Fruit fly (Drosophila melanogaster) whole organism: ENCODE measurements around the gene CG42487.
"Not testable (repeated sequence)": the region's sequence is repeated elsewhere in the genome, so short reads cannot be mapped to it uniquely, and the experiment has no call there.

Experiments
- Dll ChIP-seq: fragments of >200 bp; optimal IDR thresholded peaks from 2 replicates; lab custom pipeline; 2017
- EcR ChIP-seq, 2 experiments: fragments of >200 bp; optimal IDR thresholded peaks; 2 replicates each; lab custom pipeline; 2017; ENCODE audit warnings: missing biosample characterization in 2 of 2, missing genetic modification characterization in 2 of 2, missing genetic modification reagents in 2 of 2
- pan ChIP-seq: fragments of >200 bp; optimal IDR thresholded peaks from 2 replicates; lab custom pipeline; 2017
- psq ChIP-seq: fragments of >200 bp; optimal IDR thresholded peaks from 2 replicates; lab custom pipeline; 2017
- usp ChIP-seq: fragments of >200 bp; optimal IDR thresholded peaks from 2 replicates; lab custom pipeline; 2017; ENCODE audit warnings: missing biosample characterization, missing genetic modification characterization, mixed read lengths

- TF ChIP-seq usp (GFP tag; lab: Kevin White, UChicago); psq (lab: Kevin White, UChicago); pan; Dll (lab: Kevin White, UChicago); EcR (GFP tag; optimal IDR thresholded peaks at IDR 0.05; lab: Kevin White, UChicago): not testable (repeated sequence)
Measured at dm6 chr3R:27960473-27960872, 1.4 kb upstream of the CG42487 start, which contains the start of gene CG31253.
